Worm (Caenorhabditis elegans) whole organism, mixed stage, embryonic: Measurements from ENCODE around the gene evl-14.

ENCODE experiments used
- blmp-1 ChIP-seq: fragments of 150-350 bp; optimal IDR thresholded peaks from 2 replicates; lab custom pipeline; 2014; ENCODE audit warnings: missing biosample characterization, missing genetic modification characterization
- ceh-43 ChIP-seq: fragments of 200-800 bp; sonication (Bioruptor generic); optimal IDR thresholded peaks from 2 replicates; lab custom pipeline; 2018; ENCODE audit warnings: mild to moderate bottlenecking, missing genetic modification characterization, moderate library complexity, missing compliant biosample characterization
- cnd-1 ChIP-seq: fragments of 200-800 bp; sonication (Bioruptor generic); optimal IDR thresholded peaks from 2 replicates; lab custom pipeline; 2018; ENCODE audit warnings: mild to moderate bottlenecking, missing genetic modification characterization, missing compliant biosample characterization
- elt-1 ChIP-seq: sonication (generic microtip); optimal IDR thresholded peaks from 2 replicates; lab custom pipeline; 2017; ENCODE audit warnings: missing genetic modification characterization, mild to moderate bottlenecking, missing compliant biosample characterization, antibody characterized with exemption, moderate library complexity, borderline replicate concordance; ENCODE audit not compliant: insufficient read depth
- elt-3 ChIP-seq: fragments of 150-350 bp; optimal IDR thresholded peaks from 2 replicates; lab custom pipeline; 2014; ENCODE audit warnings: missing biosample characterization, missing genetic modification characterization
- hlh-1 ChIP-seq: fragments of 150-350 bp; optimal IDR thresholded peaks from 2 replicates; lab custom pipeline; 2014; ENCODE audit warnings: missing biosample characterization, missing genetic modification reagents, missing genetic modification characterization
- lin-13 ChIP-seq: fragments of 150-350 bp; optimal IDR thresholded peaks from 2 replicates; lab custom pipeline; 2014; ENCODE audit warnings: missing biosample characterization, missing genetic modification characterization
- lsy-2 ChIP-seq: fragments of 150-350 bp; optimal IDR thresholded peaks from 2 replicates; lab custom pipeline; 2014; ENCODE audit warnings: missing biosample characterization, missing genetic modification characterization
- mep-1 ChIP-seq: fragments of 150-350 bp; optimal IDR thresholded peaks from 2 replicates; lab custom pipeline; 2017; ENCODE audit warnings: missing biosample characterization, missing genetic modification reagents, missing genetic modification characterization, inconsistent platforms
- nhr-28 ChIP-seq: fragments of 150-350 bp; optimal IDR thresholded peaks from 2 replicates; lab custom pipeline; 2014; ENCODE audit warnings: missing biosample characterization, missing genetic modification characterization
- pha-4 ChIP-seq: fragments of 150-350 bp; optimal IDR thresholded peaks from 2 replicates; lab custom pipeline; 2018; ENCODE audit warnings: missing biosample characterization, missing genetic modification reagents, missing genetic modification characterization
- ztf-11 ChIP-seq: fragments of 150-350 bp; optimal IDR thresholded peaks from 2 replicates; lab custom pipeline; 2014; ENCODE audit warnings: missing biosample characterization, missing genetic modification characterization

DNA sequence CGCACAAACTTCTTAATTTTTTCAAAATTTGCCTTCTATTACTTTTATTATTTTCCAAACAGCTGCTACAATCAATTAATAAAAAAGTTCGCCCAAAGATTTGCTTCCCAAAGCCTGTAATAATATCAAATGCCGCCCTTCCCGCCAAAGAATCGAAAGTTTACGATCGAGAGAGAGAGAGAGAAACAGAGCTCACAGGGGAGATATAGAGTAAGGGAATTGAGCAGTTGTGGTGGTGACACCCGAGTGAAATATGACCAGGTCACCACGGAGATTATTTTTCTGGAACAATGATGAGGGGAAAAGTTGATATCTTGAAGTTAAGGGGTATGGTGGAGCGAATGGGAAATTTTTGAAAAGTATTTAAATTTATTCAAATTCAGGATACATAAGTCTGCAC lies 47.0 kb upstream of the evl-14 start:
- TF ChIP-seq lsy-2 (tag; lab: Kevin White, UChicago) (no peak), lin-13 (tag; lab: Kevin White, UChicago) (no peak), cnd-1 (tag; lab: Kevin White, UChicago) (no peak), mep-1 (no peak), ztf-11 (tag; lab: Kevin White, UChicago) (no peak), nhr-28 (tag; lab: Kevin White, UChicago) (no peak), blmp-1 (tag; lab: Kevin White, UChicago) (no peak), ceh-43 (GFP tag; lab: Kevin White, UChicago) (no peak), elt-1 (tag; lab: Kevin White, UChicago) (no peak), hlh-1 (peak; percentile 89), pha-4 (no peak), elt-3 (tag; lab: Kevin White, UChicago) (no peak)
